Fruit fly (Drosophila melanogaster) whole organism: ENCODE results near the gene CG3191.

ENCODE experiments used
- CG8478 ChIP-seq: fragments of >200 bp; optimal IDR thresholded peaks from 2 replicates; lab custom pipeline; 2018; ENCODE audit warnings: inconsistent platforms
- Dll ChIP-seq: fragments of >200 bp; optimal IDR thresholded peaks from 2 replicates; lab custom pipeline; 2017
- EcR ChIP-seq, 2 experiments: fragments of >200 bp; optimal IDR thresholded peaks; 2 replicates each; lab custom pipeline; 2017; ENCODE audit warnings: missing biosample characterization in 2 of 2, missing genetic modification characterization in 2 of 2, missing genetic modification reagents in 2 of 2
- pan ChIP-seq: fragments of >200 bp; optimal IDR thresholded peaks from 2 replicates; lab custom pipeline; 2017
- psq ChIP-seq: fragments of >200 bp; optimal IDR thresholded peaks from 2 replicates; lab custom pipeline; 2017
- usp ChIP-seq: fragments of >200 bp; optimal IDR thresholded peaks from 2 replicates; lab custom pipeline; 2017; ENCODE audit warnings: missing biosample characterization, missing genetic modification characterization, mixed read lengths

dm6 chrX:2218455-2218854 is 33.3 kb downstream of the CG3191 start:
- TF ChIP-seq psq (lab: Kevin White, UChicago) (no peak), usp (no peak), EcR (GFP tag; optimal IDR thresholded peaks at IDR 0.05; lab: Kevin White, UChicago) (no peak), CG8478 (lab: Kevin White, UChicago) (no peak), pan (lab: Kevin White, UChicago) (no peak), Dll (lab: Kevin White, UChicago) (no peak)
